Fruit fly (Drosophila melanogaster): Measurements from ENCODE around the gene CG8814.
A peak's percentile ranks its signal among the peaks of the same experiment; 100 is the strongest.

The CG8814 gene

DNA sequence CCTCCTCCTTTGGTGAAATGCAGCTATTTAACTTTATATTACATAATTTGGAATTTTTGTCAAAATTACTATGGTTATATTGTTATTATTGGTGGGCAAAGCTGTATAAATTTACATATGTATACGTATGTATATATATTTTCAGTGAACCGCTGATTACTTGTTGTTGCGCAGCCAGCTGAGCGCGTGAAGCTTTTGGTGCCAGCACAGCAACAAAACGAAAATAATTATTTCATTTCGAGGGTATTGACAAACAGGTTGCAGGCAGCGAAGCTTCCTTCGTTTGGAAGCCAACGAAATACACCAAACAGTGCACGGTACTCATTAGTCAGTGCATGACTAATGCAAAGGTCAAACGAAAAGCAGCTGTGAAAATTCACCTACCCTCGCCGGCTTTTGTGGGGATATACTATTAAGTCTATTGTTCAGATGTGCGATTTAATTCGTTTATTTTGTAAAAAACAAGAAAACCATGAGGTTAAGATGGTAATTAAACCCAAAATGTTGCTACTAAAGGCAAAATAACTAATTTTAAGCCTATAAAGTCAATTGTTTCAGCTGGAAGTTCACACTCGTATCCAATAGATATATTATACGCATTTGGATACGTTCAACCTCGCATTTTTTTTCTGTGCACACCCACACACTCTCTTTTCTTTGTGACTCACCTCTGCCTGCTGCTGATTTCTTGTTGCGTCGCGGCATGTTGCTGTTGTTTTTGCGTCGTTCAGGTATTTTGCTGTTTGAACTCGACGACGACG is 1.5 kb upstream of the CG8814 start (continued):
- TF ChIP-seq CrebA (GFP tag; optimal IDR thresholded peaks at IDR 0.05; ENCODE audit: borderline replicate concordance): no peak

DNA sequence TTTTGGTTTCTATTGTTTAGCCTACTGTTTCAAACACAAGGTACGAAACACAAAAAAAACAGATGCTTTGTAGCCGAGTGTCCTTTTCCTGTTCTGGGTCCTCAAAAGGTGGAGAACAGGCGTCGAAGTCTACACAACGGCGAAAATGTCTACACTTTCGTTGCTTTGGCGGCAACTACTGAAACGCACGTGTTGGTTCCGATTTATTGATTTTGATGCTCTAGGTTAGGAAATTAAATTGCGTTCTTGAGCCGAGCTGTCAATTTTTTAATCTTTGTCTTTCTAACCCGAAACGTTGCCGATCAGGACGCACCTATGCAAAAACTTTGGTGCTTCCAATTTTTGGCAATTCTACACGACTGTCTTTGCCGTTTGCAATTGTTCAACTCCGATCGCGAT is 962 bp upstream of the CG8814 start:
- no peak for TF ChIP-seq psq (GFP tag; optimal IDR thresholded peaks at IDR 0.05)
- TF ChIP-seq Rel (GFP tag; optimal IDR thresholded peaks at IDR 0.05): no peak
- TF ChIP-seq Rel (tag; optimal IDR thresholded peaks at IDR 0.05): no peak
- TF ChIP-seq Hr83 (GFP tag; optimal IDR thresholded peaks at IDR 0.05; ENCODE audit: poor library complexity, severe bottlenecking): no peak
- peak; percentile 29 for TF ChIP-seq woc (GFP tag; optimal IDR thresholded peaks at IDR 0.05)

DNA sequence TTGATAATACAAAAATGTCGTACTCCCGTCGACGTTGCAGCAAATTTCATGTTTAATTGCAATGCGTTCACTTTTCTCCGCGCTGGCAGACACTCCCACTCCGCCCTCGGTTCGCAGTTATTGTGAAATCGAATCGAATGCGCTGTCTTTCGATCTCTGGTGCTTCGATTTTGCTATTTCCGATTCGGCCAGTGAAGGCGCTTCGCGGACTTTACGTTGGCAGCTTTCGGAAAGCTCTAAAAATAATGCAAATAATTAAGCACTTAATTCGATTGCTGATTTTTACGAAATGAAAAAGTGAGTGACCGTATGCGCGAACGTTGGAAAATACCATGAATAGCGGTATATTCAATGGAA is 527 bp upstream of the CG8814 start, which contains the start of gene Ifrd1:
Gene Ifrd1, minus strand, starts transcription at position 305 of the 357 bp plus-strand sequence.
- TF ChIP-seq sv (GFP tag; optimal IDR thresholded peaks at IDR 0.05): no peak
- TF ChIP-seq dmrt93B (GFP tag; optimal IDR thresholded peaks at IDR 0.05): no peak
- TF ChIP-seq OdsH (GFP tag; optimal IDR thresholded peaks at IDR 0.05): no peak
- TF ChIP-seq fru (GFP tag; optimal IDR thresholded peaks at IDR 0.05): no peak
- no peak for TF ChIP-seq psq (GFP tag; optimal IDR thresholded peaks at IDR 0.05)

DNA sequence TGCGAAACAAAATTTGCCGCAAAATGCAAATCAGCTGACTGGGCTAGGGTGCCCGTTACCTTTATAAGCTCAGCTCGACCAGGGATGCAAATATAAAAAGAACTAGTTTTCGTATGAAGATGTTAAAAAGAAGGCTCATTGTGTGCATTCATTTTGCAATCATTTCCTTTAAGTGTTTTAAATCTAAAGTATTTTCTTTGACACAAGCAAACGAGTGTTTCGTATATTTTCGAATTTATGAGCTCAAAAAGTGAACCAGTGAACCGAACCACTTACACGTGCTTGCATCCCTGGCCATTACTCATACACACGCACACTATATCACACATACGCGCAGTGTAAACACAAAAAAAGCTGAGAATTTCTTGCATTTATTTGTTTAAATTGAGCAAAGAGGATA is 3.5 kb downstream of the CG8814 start, which contains the start of the genes Prx6a and Sbat:
Gene Prx6a, minus strand, starts transcription at position 45 of the 400 bp plus-strand sequence.
Gene Sbat, plus strand, starts transcription at position 157 of the 400 bp plus-strand sequence.
- TF ChIP-seq psq (GFP tag; optimal IDR thresholded peaks at IDR 0.05) (peak; percentile 26), Jra (GFP tag; optimal IDR thresholded peaks at IDR 0.05) (peak; percentile 49), GATAd (GFP tag; optimal IDR thresholded peaks at IDR 0.05) (no peak), jim (GFP tag; optimal IDR thresholded peaks at IDR 0.05) (no peak), rgr (GFP tag; optimal IDR thresholded peaks at IDR 0.05) (peak; percentile 79), pan (optimal IDR thresholded peaks at IDR 0.05) (no peak), tai (GFP tag; optimal IDR thresholded peaks at IDR 0.05) (no peak), Sp1 (GFP tag; optimal IDR thresholded peaks at IDR 0.05) (peak; percentile 76), Dif (GFP tag; optimal IDR thresholded peaks at IDR 0.05; ENCODE audit: partially characterized antibody) (no peak), Mio (GFP tag; optimal IDR thresholded peaks at IDR 0.05) (no peak), br (GFP tag; optimal IDR thresholded peaks at IDR 0.05) (peak; percentile 70), Hnf4 (GFP tag; optimal IDR thresholded peaks at IDR 0.05) (peak; percentile 70), lola (GFP tag; optimal IDR thresholded peaks at IDR 0.05) (no peak), Hr78 (GFP tag; optimal IDR thresholded peaks at IDR 0.05) (no peak), brk (GFP tag; optimal IDR thresholded peaks at IDR 0.05) (no peak), OdsH (GFP tag; optimal IDR thresholded peaks at IDR 0.05) (peak; percentile 50), dsf (GFP tag; optimal IDR thresholded peaks at IDR 0.05; ENCODE audit: borderline replicate concordance) (no peak), Rel (GFP tag; optimal IDR thresholded peaks at IDR 0.05) (no peak), Rel (tag; optimal IDR thresholded peaks at IDR 0.05) (peak; percentile 63), sv (GFP tag; optimal IDR thresholded peaks at IDR 0.05) (no peak), foxo (GFP tag; optimal IDR thresholded peaks at IDR 0.05) (peak in 1 of 2 experiments; percentile 73), usp (GFP tag; optimal IDR thresholded peaks at IDR 0.05) (no peak), sage (GFP tag; optimal IDR thresholded peaks at IDR 0.05) (no peak), N (GFP tag; optimal IDR thresholded peaks at IDR 0.05) (no peak), dmrt93B (GFP tag; optimal IDR thresholded peaks at IDR 0.05) (peak; percentile 59), CrebA (GFP tag; optimal IDR thresholded peaks at IDR 0.05; ENCODE audit: borderline replicate concordance) (no peak), Hr83 (GFP tag; optimal IDR thresholded peaks at IDR 0.05; ENCODE audit: poor library complexity, severe bottlenecking) (no peak), HLH106 (tag; optimal IDR thresholded peaks at IDR 0.05) (peak; percentile 90), CG32264 (GFP tag; optimal IDR thresholded peaks at IDR 0.05) (no peak), h (GFP tag; optimal IDR thresholded peaks at IDR 0.05) (peak; percentile 81), Myc (optimal IDR thresholded peaks at IDR 0.05) (peak; percentile 4), dl (GFP tag; optimal IDR thresholded peaks at IDR 0.05; ENCODE audit: insufficient read depth in 1 of 2, partially characterized antibody in 2 of 2) (no peak), woc (GFP tag; optimal IDR thresholded peaks at IDR 0.05) (peak; percentile 86), CG9705 (GFP tag; optimal IDR thresholded peaks at IDR 0.05) (peak; percentile 83), Dfd (GFP tag; optimal IDR thresholded peaks at IDR 0.05) (no peak), ey (GFP tag; optimal IDR thresholded peaks at IDR 0.05) (peak; percentile 74), Abd-B (GFP tag; optimal IDR thresholded peaks at IDR 0.05) (no peak), fru (GFP tag; optimal IDR thresholded peaks at IDR 0.05) (peak; percentile 77), Vsx2 (GFP tag; optimal IDR thresholded peaks at IDR 0.05; ENCODE audit: partially characterized antibody) (no peak)
